Worm (Caenorhabditis elegans) whole organism, L4 larva: Measurements from ENCODE around the gene T26A5.2.

ENCODE experiments used
- F10B5.3 ChIP-seq: sonication (generic microtip); optimal IDR thresholded peaks from 2 replicates; lab custom pipeline; 2016; ENCODE audit warnings: mild to moderate bottlenecking, missing genetic modification characterization, missing compliant biosample characterization
- F26F4.8 ChIP-seq: fragments of 200-800 bp; sonication (Bioruptor generic); conservative IDR thresholded peaks from 2 replicates; pipeline ENCODE4 v1.3.6; 2022; ENCODE audit warnings: missing genetic modification characterization, missing compliant biosample characterization
- F37D6.2 ChIP-seq: sonication (generic microtip); optimal IDR thresholded peaks from 2 replicates; lab custom pipeline; 2016; ENCODE audit warnings: mild to moderate bottlenecking, missing genetic modification characterization, missing compliant biosample characterization
- R02D3.7 ChIP-seq: fragments of 150-350 bp; sonication (generic microtip); optimal IDR thresholded peaks from 3 replicates; lab custom pipeline; 2014; ENCODE audit warnings: missing biosample characterization, missing genetic modification characterization
- Y48G9A.11 ChIP-seq: fragments of 200-800 bp; sonication (Bioruptor generic); IDR thresholded peaks from 2 replicates; pipeline ENCODE4 v1.3.6; 2022; ENCODE audit warnings: missing genetic modification reagents, missing genetic modification characterization, missing compliant biosample characterization
- Y5F2A.4 ChIP-seq: fragments of 200-800 bp; sonication (Bioruptor generic); optimal IDR thresholded peaks from 2 replicates; lab custom pipeline; 2018; ENCODE audit warnings: mild to moderate bottlenecking, missing genetic modification characterization, missing compliant biosample characterization
- Y75B8A.6 ChIP-seq: fragments of 200-800 bp; sonication (Bioruptor generic); IDR thresholded peaks from 2 replicates; pipeline ENCODE4 v1.3.6; 2022; ENCODE audit warnings: missing genetic modification reagents, missing genetic modification characterization, missing compliant biosample characterization
- ZK337.2 ChIP-seq: fragments of 200-800 bp; sonication (Bioruptor generic); IDR thresholded peaks from 2 replicates; pipeline ENCODE4 v1.3.6; 2022; ENCODE audit warnings: missing genetic modification reagents, missing genetic modification characterization, missing compliant biosample characterization
- aha-1 ChIP-seq: fragments of 150-350 bp; peaks from one replicate; lab custom pipeline; 2014; ENCODE audit warnings: missing biosample characterization, missing genetic modification characterization
- ceh-32 ChIP-seq: sonication (generic microtip); optimal IDR thresholded peaks from 2 replicates; lab custom pipeline; 2016; ENCODE audit warnings: mild to moderate bottlenecking, missing genetic modification characterization, missing compliant biosample characterization; ENCODE audit not compliant: poor library complexity
- cey-2 ChIP-seq: sonication (generic microtip); optimal IDR thresholded peaks from 3 replicates; lab custom pipeline; 2017; ENCODE audit warnings: missing genetic modification characterization, mild to moderate bottlenecking, missing compliant biosample characterization, antibody characterized with exemption, borderline replicate concordance; ENCODE audit not compliant: insufficient read depth
- daf-16 ChIP-seq, 3 experiments: sonication (generic microtip); optimal IDR thresholded peaks; 2 replicates each; lab custom pipeline; 2016 to 2017; ENCODE audit warnings: missing genetic modification characterization in 3 of 3, missing genetic modification reagents in 3 of 3, mild to moderate bottlenecking in 2 of 3, missing compliant biosample characterization in 2 of 3, missing biosample characterization in 1 of 3, moderate library complexity in 1 of 3
- daf-8 ChIP-seq: fragments of 200-800 bp; sonication (Bioruptor generic); IDR thresholded peaks from 2 replicates; pipeline ENCODE4 v1.3.6; 2022; ENCODE audit warnings: missing genetic modification characterization, missing compliant biosample characterization
- dmd-6 ChIP-seq: fragments of 200-800 bp; sonication (Bioruptor generic); IDR thresholded peaks from 2 replicates; pipeline ENCODE4 v1.3.6; 2022; ENCODE audit warnings: missing genetic modification reagents, missing genetic modification characterization, missing compliant biosample characterization
- dmd-9 ChIP-seq: fragments of 200-800 bp; sonication (Bioruptor generic); IDR thresholded peaks from 2 replicates; pipeline ENCODE4 v1.3.6; 2022; ENCODE audit warnings: missing genetic modification reagents, missing genetic modification characterization, missing compliant biosample characterization
- dpl-1 ChIP-seq: fragments of 150-350 bp; optimal IDR thresholded peaks from 2 replicates; lab custom pipeline; 2014; ENCODE audit warnings: missing biosample characterization, missing genetic modification reagents, missing genetic modification characterization
- fkh-10 ChIP-seq: fragments of 150-350 bp; optimal IDR thresholded peaks from 2 replicates; lab custom pipeline; 2014; ENCODE audit warnings: missing biosample characterization, missing genetic modification reagents, missing genetic modification characterization
- fos-1 ChIP-seq: fragments of 150-350 bp; optimal IDR thresholded peaks from 2 replicates; lab custom pipeline; 2014; ENCODE audit warnings: missing biosample characterization, missing genetic modification characterization
- hlh-11 ChIP-seq: fragments of 200-800 bp; sonication (Bioruptor generic); optimal IDR thresholded peaks from 2 replicates; lab custom pipeline; 2018; ENCODE audit warnings: mild to moderate bottlenecking, missing genetic modification characterization, missing compliant biosample characterization
- lin-1 ChIP-seq: fragments of 200-800 bp; sonication (Bioruptor generic); IDR thresholded peaks from 2 replicates; pipeline ENCODE4 v1.3.6; 2022; ENCODE audit warnings: missing genetic modification reagents, missing genetic modification characterization, missing compliant biosample characterization
- lin-13 ChIP-seq: fragments of 150-350 bp; optimal IDR thresholded peaks from 2 replicates; lab custom pipeline; 2014; ENCODE audit warnings: missing biosample characterization, missing genetic modification reagents, missing genetic modification characterization
- lin-15B ChIP-seq: fragments of 150-350 bp; sonication (generic microtip); optimal IDR thresholded peaks from 3 replicates; lab custom pipeline; 2014; ENCODE audit warnings: missing biosample characterization, missing genetic modification characterization
- lin-29 ChIP-seq: fragments of 200-800 bp; sonication (Bioruptor generic); IDR thresholded peaks from 2 replicates; pipeline ENCODE4 v1.3.6; 2022; ENCODE audit warnings: missing genetic modification reagents, missing genetic modification characterization, missing compliant biosample characterization
- lin-39 ChIP-seq: fragments of 150-350 bp; optimal IDR thresholded peaks from 2 replicates; lab custom pipeline; 2014; ENCODE audit warnings: missing biosample characterization, missing genetic modification reagents, missing genetic modification characterization
- madf-5 ChIP-seq, 2 experiments: fragments of 200-800 bp; sonication (Bioruptor generic); IDR thresholded peaks; 2 replicates each; pipeline ENCODE4 v1.3.6; 2022; ENCODE audit warnings: missing compliant biosample characterization in 2 of 2, missing genetic modification characterization in 2 of 2
- madf-9 ChIP-seq: fragments of 200-800 bp; sonication (Bioruptor generic); conservative IDR thresholded peaks from 2 replicates; pipeline ENCODE4 v1.3.6; 2022; ENCODE audit warnings: missing genetic modification reagents, missing genetic modification characterization, missing compliant biosample characterization
- mdl-1 ChIP-seq, 2 experiments: fragments of 150-350 bp in 1 of 2; sonication (generic microtip) in 1 of 2; optimal IDR thresholded peaks; 2 replicates each; lab custom pipeline; 2014 to 2017; ENCODE audit warnings: missing biosample characterization in 2 of 2, missing genetic modification characterization in 2 of 2
- mdt-29 ChIP-seq: fragments of 200-800 bp; sonication (Bioruptor generic); IDR thresholded peaks from 2 replicates; pipeline ENCODE4 v1.3.6; 2022; ENCODE audit warnings: missing genetic modification reagents, missing genetic modification characterization, missing compliant biosample characterization
- mep-1 ChIP-seq: fragments of 150-350 bp; sonication (generic microtip); optimal IDR thresholded peaks from 3 replicates; lab custom pipeline; 2014; ENCODE audit warnings: missing biosample characterization, missing genetic modification characterization
- mes-2 ChIP-seq: sonication (generic microtip); optimal IDR thresholded peaks from 2 replicates; lab custom pipeline; 2016; ENCODE audit warnings: missing genotype, mild to moderate bottlenecking, missing genetic modification characterization, missing compliant biosample characterization; ENCODE audit not compliant: poor library complexity, severe bottlenecking
- mxl-2 ChIP-seq: fragments of 200-800 bp; sonication (Bioruptor generic); conservative IDR thresholded peaks from 2 replicates; pipeline ENCODE4 v1.3.6; 2022; ENCODE audit warnings: missing genetic modification reagents, missing genetic modification characterization, missing compliant biosample characterization
- nhr-10 ChIP-seq: fragments of 150-350 bp; optimal IDR thresholded peaks from 2 replicates; lab custom pipeline; 2014; ENCODE audit warnings: missing biosample characterization, missing genetic modification characterization
- nhr-11 ChIP-seq: fragments of 150-350 bp; optimal IDR thresholded peaks from 2 replicates; lab custom pipeline; 2014; ENCODE audit warnings: missing biosample characterization, missing genetic modification characterization
- nhr-28 ChIP-seq: fragments of 150-350 bp; optimal IDR thresholded peaks from 2 replicates; lab custom pipeline; 2014; ENCODE audit warnings: missing biosample characterization, missing genetic modification characterization
- nhr-41 ChIP-seq: fragments of 200-800 bp; sonication (Bioruptor generic); IDR thresholded peaks from 2 replicates; pipeline ENCODE4 v1.3.6; 2022; ENCODE audit warnings: missing genetic modification reagents, missing genetic modification characterization, missing compliant biosample characterization
- nhr-77 ChIP-seq: fragments of 150-350 bp; optimal IDR thresholded peaks from 2 replicates; lab custom pipeline; 2014; ENCODE audit warnings: missing biosample characterization, missing genetic modification characterization
- saeg-2 ChIP-seq: fragments of 200-800 bp; sonication (Bioruptor generic); IDR thresholded peaks from 2 replicates; pipeline ENCODE4 v1.3.6; 2022; ENCODE audit warnings: missing genetic modification reagents, missing genetic modification characterization, missing compliant biosample characterization
- sdz-12 ChIP-seq: fragments of 200-800 bp; sonication (Bioruptor generic); optimal IDR thresholded peaks from 2 replicates; lab custom pipeline; 2018; ENCODE audit warnings: mild to moderate bottlenecking, missing genetic modification characterization, missing compliant biosample characterization
- skn-1 ChIP-seq: fragments of 150-350 bp; optimal IDR thresholded peaks from 2 replicates; lab custom pipeline; 2014; ENCODE audit warnings: missing biosample characterization, missing genetic modification characterization
- tag-97 ChIP-seq: fragments of 200-800 bp; sonication (Bioruptor generic); IDR thresholded peaks from 2 replicates; pipeline ENCODE4 v1.3.6; 2022; ENCODE audit warnings: missing genetic modification characterization, missing compliant biosample characterization
- tra-1 ChIP-seq: fragments of 200-800 bp; sonication (Bioruptor generic); IDR thresholded peaks from 2 replicates; pipeline ENCODE4 v1.3.6; 2022; ENCODE audit warnings: missing genetic modification reagents, missing genetic modification characterization, missing compliant biosample characterization
- unc-130 ChIP-seq: sonication (generic microtip); optimal IDR thresholded peaks from 2 replicates; lab custom pipeline; 2016; ENCODE audit warnings: missing genetic modification reagents, missing genetic modification characterization, missing compliant biosample characterization
- unc-39 ChIP-seq: sonication (generic microtip); optimal IDR thresholded peaks from 2 replicates; lab custom pipeline; 2017; ENCODE audit warnings: missing biosample characterization, missing genetic modification characterization
- unc-62 ChIP-seq, 3 experiments: fragments of 150-350 bp in 1 of 3; sonication (generic microtip); optimal IDR thresholded peaks in 2 of 3; peaks in 1 of 3; 1 replicate in 1 of 3; 2 replicates in 2 of 3; lab custom pipeline; 2014 to 2017; ENCODE audit warnings: missing biosample characterization in 3 of 3, missing genetic modification characterization in 3 of 3, missing genetic modification reagents in 3 of 3, missing genotype in 1 of 3
- zfp-3 ChIP-seq: fragments of 200-800 bp; sonication (Bioruptor generic); conservative IDR thresholded peaks from 2 replicates; pipeline ENCODE4 v1.3.6; 2022; ENCODE audit warnings: missing genetic modification reagents, missing genetic modification characterization, missing compliant biosample characterization
- zip-11 ChIP-seq: fragments of 200-800 bp; sonication (Bioruptor generic); IDR thresholded peaks from 2 replicates; pipeline ENCODE4 v1.3.6; 2022; ENCODE audit warnings: missing genetic modification characterization, missing compliant biosample characterization
- ztf-11 ChIP-seq: fragments of 150-350 bp; optimal IDR thresholded peaks from 2 replicates; lab custom pipeline; 2014; ENCODE audit warnings: missing biosample characterization, missing genetic modification characterization

T26A5.2 gene

ce11 chrIII:6420201-6420600 lies 46.9 kb upstream of the T26A5.2 start (continued):
- TF ChIP-seq nhr-11 (tag; lab: Kevin White, UChicago) = peak; percentile 57
- no peak for TF ChIP-seq lin-29 (GFP tag; lab: Robert Waterston, UW)
- no peak for TF ChIP-seq F37D6.2 (tag; lab: Kevin White, UChicago)
- TF ChIP-seq nhr-28 (tag; lab: Kevin White, UChicago) = peak; percentile 77
- TF ChIP-seq mdl-1 (tag; optimal IDR thresholded peaks at IDR 0.05; lab: Kevin White, UChicago) = peak in 1 of 2 experiments; percentile 51
- TF ChIP-seq dpl-1 (GFP tag; lab: Kevin White, UChicago) = no peak
- TF ChIP-seq daf-8 (GFP tag; lab: Robert Waterston, UW) = no peak
- no peak for TF ChIP-seq mxl-2 (GFP tag; lab: Robert Waterston, UW)
- no peak for TF ChIP-seq Y5F2A.4

ce11 chrIII:6420995-6421404 lies 46.1 kb upstream of the T26A5.2 start:
- TF ChIP-seq cey-2 (tag; lab: Kevin White, UChicago) = no peak
- no peak for TF ChIP-seq nhr-10
- TF ChIP-seq mdl-1 (tag; optimal IDR thresholded peaks at IDR 0.05; lab: Kevin White, UChicago) = peak; percentile 96 to 99
- TF ChIP-seq Y75B8A.6 (GFP tag; lab: Robert Waterston, UW) = 0 out of 2 replicates have a peak, but pooled peaks have one; percentile 22
- no peak for TF ChIP-seq lin-39 (tag; lab: Kevin White, UChicago)
- peak; percentile 39 for TF ChIP-seq F37D6.2 (tag; lab: Kevin White, UChicago)
- TF ChIP-seq daf-8 (GFP tag; lab: Robert Waterston, UW) = no peak
- TF ChIP-seq ZK337.2 = 0 out of 2 replicates have a peak, but pooled peaks have one; percentile 39
- no peak for TF ChIP-seq Y48G9A.11 (GFP tag; lab: Robert Waterston, UW)
- no peak for TF ChIP-seq fos-1
- TF ChIP-seq lin-15B (tag; lab: Kevin White, UChicago) = no peak
- no peak for TF ChIP-seq unc-39 (tag; lab: Kevin White, UChicago)
- no peak for TF ChIP-seq F26F4.8
- no peak for TF ChIP-seq fkh-10 (GFP tag; lab: Kevin White, UChicago)
- TF ChIP-seq lin-13 (GFP tag; lab: Kevin White, UChicago) = peak; percentile 10
- TF ChIP-seq tra-1 (GFP tag; lab: Robert Waterston, UW) = peak; percentile 94
- no peak for TF ChIP-seq unc-130
- TF ChIP-seq lin-29 (GFP tag; lab: Robert Waterston, UW) = no peak
- no peak for TF ChIP-seq ztf-11
- peak; percentile 54; the same call in 1 of the 2 replicates for TF ChIP-seq nhr-41 (GFP tag; lab: Robert Waterston, UW)
- peak; percentile 68 for TF ChIP-seq madf-9 (GFP tag; lab: Robert Waterston, UW)
- peak; percentile 95 for TF ChIP-seq lin-1 (GFP tag; lab: Robert Waterston, UW)
- peak; percentile 70 to 83 for TF ChIP-seq daf-16 (GFP tag; optimal IDR thresholded peaks at IDR 0.05; lab: Kevin White, UChicago)
- TF ChIP-seq daf-16 (tag; optimal IDR thresholded peaks at IDR 0.05; lab: Kevin White, UChicago) = peak; percentile 58
- no peak for TF ChIP-seq tag-97 (GFP tag; lab: Robert Waterston, UW)
- TF ChIP-seq ceh-32 (tag; lab: Kevin White, UChicago) = no peak
- peak; percentile 10 for TF ChIP-seq nhr-77 (tag; lab: Kevin White, UChicago)
- TF ChIP-seq unc-62 (GFP tag; optimal IDR thresholded peaks at IDR 0.05 in 1 of 2; lab: Kevin White, UChicago) = peak in 1 of 2 experiments; percentile 99
- no peak for TF ChIP-seq unc-62 (tag; optimal IDR thresholded peaks at IDR 0.05; lab: Kevin White, UChicago)
- TF ChIP-seq mdt-29 (GFP tag; lab: Robert Waterston, UW) = peak; percentile 86
- peak; percentile 34 for TF ChIP-seq F10B5.3 (tag; lab: Kevin White, UChicago)
- TF ChIP-seq dmd-9 = peak; percentile 73; the same call in 1 of the 2 replicates
- TF ChIP-seq madf-5 (GFP tag; IDR thresholded peaks at IDR 0.05; lab: Robert Waterston, UW) = no peak
- peak; percentile 98 for TF ChIP-seq dmd-6 (GFP tag; lab: Robert Waterston, UW)
- TF ChIP-seq aha-1 (tag; lab: Kevin White, UChicago) = peak; percentile 97
- TF ChIP-seq R02D3.7 = no peak
- peak; percentile 86 for TF ChIP-seq nhr-28 (tag; lab: Kevin White, UChicago)
- TF ChIP-seq sdz-12 (GFP tag; lab: Kevin White, UChicago) = no peak
- TF ChIP-seq mes-2 (tag; lab: Kevin White, UChicago) = peak; percentile 55
- peak; percentile 79 for TF ChIP-seq mep-1 (tag; lab: Kevin White, UChicago)
- peak; percentile 18 for TF ChIP-seq dpl-1 (GFP tag; lab: Kevin White, UChicago)
- peak; percentile 93 for TF ChIP-seq saeg-2 (GFP tag; lab: Robert Waterston, UW)
- TF ChIP-seq zfp-3 = peak; percentile 88
- TF ChIP-seq skn-1 (tag; lab: Kevin White, UChicago) = no peak
- peak; percentile 99 for TF ChIP-seq hlh-11 (tag; lab: Kevin White, UChicago)
- no peak for TF ChIP-seq zip-11 (GFP tag; lab: Robert Waterston, UW)
- peak; percentile 82 for TF ChIP-seq nhr-11 (tag; lab: Kevin White, UChicago)
